Fruit fly (Drosophila melanogaster) whole organism, embryonic: ENCODE results near the gene Cyp4d1.

Experiments used
- Antp ChIP-seq: fragments of 200-800 bp; sonication (Bioruptor generic); optimal IDR thresholded peaks from 3 replicates; lab custom pipeline; 2016; ENCODE audit warnings: missing biosample characterization, missing genetic modification characterization
- CG11560 ChIP-seq: fragments of 200-800 bp; sonication (Bioruptor generic); IDR thresholded peaks from 3 replicates; pipeline ENCODE4 v1.3.6; 2022; ENCODE audit warnings: missing biosample characterization, missing genetic modification characterization
- CG11723 ChIP-seq: fragments of 200-800 bp; sonication (Bioruptor generic); optimal IDR thresholded peaks from 2 replicates; lab custom pipeline; 2017; ENCODE audit warnings: missing biosample characterization, mild to moderate bottlenecking, missing genetic modification characterization
- CG13894 ChIP-seq: fragments of 200-800 bp; sonication (Bioruptor generic); optimal IDR thresholded peaks from 3 replicates; lab custom pipeline; 2018; ENCODE audit warnings: missing biosample characterization, mild to moderate bottlenecking, missing genetic modification characterization, moderate library complexity
- CG15269 ChIP-seq: fragments of 200-800 bp; sonication (Bioruptor generic); optimal IDR thresholded peaks from 2 replicates; lab custom pipeline; 2018; ENCODE audit warnings: missing biosample characterization, mild to moderate bottlenecking, missing genetic modification characterization, moderate library complexity
- CG15514 ChIP-seq: fragments of 200-800 bp; sonication (Bioruptor generic); optimal IDR thresholded peaks from 3 replicates; lab custom pipeline; 2017; ENCODE audit warnings: missing biosample characterization, missing genetic modification characterization, mild to moderate bottlenecking, moderate library complexity, missing genetic modification reagents
- CG2120 ChIP-seq: fragments of 200-800 bp; sonication (Bioruptor generic); optimal IDR thresholded peaks from 3 replicates; lab custom pipeline; 2016; ENCODE audit warnings: missing biosample characterization, missing genetic modification characterization
- CG2199 ChIP-seq: fragments of 200-800 bp; sonication (Bioruptor generic); IDR thresholded peaks from 3 replicates; pipeline ENCODE4 v1.3.6; 2022; ENCODE audit warnings: missing biosample characterization, missing genetic modification characterization
- CG31365 ChIP-seq: fragments of 200-800 bp; sonication (Bioruptor generic); optimal IDR thresholded peaks from 2 replicates; lab custom pipeline; 2018; ENCODE audit warnings: missing biosample characterization, mild to moderate bottlenecking, missing genetic modification characterization
- CG3847 ChIP-seq: fragments of 200-800 bp; sonication (Bioruptor generic); IDR thresholded peaks from 2 replicates; pipeline ENCODE4 v1.3.6; 2022; ENCODE audit warnings: missing biosample characterization, missing genetic modification characterization
- CG3995 ChIP-seq: fragments of 200-800 bp; sonication (Bioruptor generic); optimal IDR thresholded peaks from 3 replicates; lab custom pipeline; 2016; ENCODE audit warnings: missing biosample characterization, missing genetic modification characterization
- CG4328 ChIP-seq: fragments of 200-800 bp; sonication (Bioruptor generic); optimal IDR thresholded peaks from 3 replicates; lab custom pipeline; 2017; ENCODE audit warnings: missing biosample characterization, missing genetic modification reagents, missing genetic modification characterization
- CG4424 ChIP-seq: fragments of 200-800 bp; sonication (Bioruptor generic); optimal IDR thresholded peaks from 3 replicates; lab custom pipeline; 2016; ENCODE audit warnings: missing biosample characterization, missing genetic modification characterization
- CG4707 ChIP-seq: fragments of 200-800 bp; sonication (Bioruptor generic); optimal IDR thresholded peaks from 2 replicates; lab custom pipeline; 2018; ENCODE audit warnings: missing biosample characterization, mild to moderate bottlenecking, missing genetic modification characterization, moderate library complexity
- CG4730 ChIP-seq: fragments of 200-800 bp; sonication (Bioruptor generic); IDR thresholded peaks from 2 replicates; pipeline ENCODE4 v1.3.6; 2022; ENCODE audit warnings: missing biosample characterization, missing genetic modification characterization
- CG5245 ChIP-seq: fragments of 200-800 bp; sonication (Bioruptor generic); optimal IDR thresholded peaks from 3 replicates; lab custom pipeline; 2016; ENCODE audit warnings: missing biosample characterization, missing genetic modification characterization
- CG7786 ChIP-seq: fragments of 200-800 bp; sonication (Bioruptor generic); optimal IDR thresholded peaks from 2 replicates; lab custom pipeline; 2016; ENCODE audit warnings: missing biosample characterization, missing genetic modification characterization
- CG8290 ChIP-seq, 3 experiments: fragments of 200-800 bp; sonication (Bioruptor generic); optimal IDR thresholded peaks; 2 replicates each; lab custom pipeline; 2016 to 2019; ENCODE audit warnings: missing biosample characterization in 3 of 3, missing genetic modification characterization in 3 of 3, mild to moderate bottlenecking in 2 of 3, moderate library complexity in 1 of 3
- CG9817 ChIP-seq: fragments of 200-800 bp; sonication (Bioruptor generic); optimal IDR thresholded peaks from 2 replicates; lab custom pipeline; 2018; ENCODE audit warnings: missing biosample characterization, mild to moderate bottlenecking, missing genetic modification characterization, moderate library complexity
- CTCF ChIP-seq: fragments of 200-800 bp; sonication (Bioruptor generic); optimal IDR thresholded peaks from 2 replicates; lab custom pipeline; 2017; ENCODE audit warnings: missing biosample characterization, mild to moderate bottlenecking, missing genetic modification characterization, moderate library complexity
- D ChIP-seq, 2 experiments: fragments of 200-800 bp in 1 of 2; fragments of >200 bp in 1 of 2; sonication (Bioruptor generic) in 1 of 2; optimal IDR thresholded peaks; 2 replicates in 1 of 2; 3 replicates in 1 of 2; lab custom pipeline; 2017; ENCODE audit warnings: mild to moderate bottlenecking in 1 of 2, missing biosample characterization in 1 of 2, missing genetic modification characterization in 1 of 2, missing genetic modification reagents in 1 of 2
- Hsf ChIP-seq: fragments of 200-800 bp; sonication (Bioruptor generic); optimal IDR thresholded peaks from 3 replicates; lab custom pipeline; 2016; ENCODE audit warnings: missing biosample characterization, missing genetic modification characterization
- Myb ChIP-seq: fragments of 200-800 bp; sonication (Bioruptor generic); optimal IDR thresholded peaks from 2 replicates; lab custom pipeline; 2016; ENCODE audit warnings: missing biosample characterization, missing genetic modification characterization
- Opbp ChIP-seq: fragments of 200-800 bp; sonication (Bioruptor generic); IDR thresholded peaks from 3 replicates; pipeline ENCODE4 v1.3.6; 2022; ENCODE audit warnings: missing biosample characterization, missing genetic modification characterization; ENCODE audit not compliant: partially characterized antibody
- Tbp ChIP-seq: fragments of >200 bp; optimal IDR thresholded peaks from 2 replicates; lab custom pipeline; 2018; ENCODE audit warnings: missing biosample characterization, missing genetic modification characterization
- caup ChIP-seq: fragments of 200-800 bp; sonication (Bioruptor generic); optimal IDR thresholded peaks from 3 replicates; lab custom pipeline; 2017; ENCODE audit warnings: missing biosample characterization, mild to moderate bottlenecking, missing genetic modification characterization, moderate library complexity; ENCODE audit not compliant: severe bottlenecking
- croc ChIP-seq: fragments of 200-800 bp; sonication (Bioruptor generic); conservative IDR thresholded peaks from 3 replicates; pipeline ENCODE4 v1.3.6; 2022; ENCODE audit warnings: missing biosample characterization, missing genetic modification characterization
- jumu ChIP-seq: fragments of 200-800 bp; sonication (Bioruptor generic); optimal IDR thresholded peaks from 3 replicates; lab custom pipeline; 2016; ENCODE audit warnings: missing biosample characterization, missing genetic modification characterization
- kay ChIP-seq: fragments of 200-800 bp; sonication (Bioruptor generic); optimal IDR thresholded peaks from 2 replicates; lab custom pipeline; 2016; ENCODE audit warnings: missing biosample characterization, missing genetic modification characterization
- nom ChIP-seq: fragments of 200-800 bp; sonication (Bioruptor generic); optimal IDR thresholded peaks from 2 replicates; lab custom pipeline; 2017; ENCODE audit warnings: missing biosample characterization, missing genetic modification characterization, mild to moderate bottlenecking, moderate library complexity, missing genetic modification reagents
- odd ChIP-seq: fragments of 200-800 bp; sonication (Bioruptor generic); optimal IDR thresholded peaks from 2 replicates; lab custom pipeline; 2017; ENCODE audit warnings: missing biosample characterization, mild to moderate bottlenecking, missing genetic modification characterization
- pita ChIP-seq: fragments of 200-800 bp; sonication (Bioruptor generic); optimal IDR thresholded peaks from 2 replicates; lab custom pipeline; 2017; ENCODE audit warnings: missing biosample characterization, mild to moderate bottlenecking, missing genetic modification characterization
- pros ChIP-seq: fragments of 200-800 bp; sonication (Bioruptor generic); optimal IDR thresholded peaks from 3 replicates; lab custom pipeline; 2019; ENCODE audit warnings: missing biosample characterization, mild to moderate bottlenecking, missing genetic modification characterization, moderate library complexity
- pzg ChIP-seq: fragments of 200-800 bp; sonication (Bioruptor generic); optimal IDR thresholded peaks from 3 replicates; lab custom pipeline; 2018; ENCODE audit warnings: missing biosample characterization, mild to moderate bottlenecking, missing genetic modification characterization, moderate library complexity
- sqz ChIP-seq: fragments of 200-800 bp; sonication (Bioruptor generic); optimal IDR thresholded peaks from 3 replicates; lab custom pipeline; 2018; ENCODE audit warnings: missing biosample characterization, mild to moderate bottlenecking, missing genetic modification characterization
- sr ChIP-seq: fragments of 200-800 bp; sonication (Bioruptor generic); IDR thresholded peaks from 3 replicates; pipeline ENCODE4 v1.3.6; 2022; ENCODE audit warnings: missing biosample characterization, missing genetic modification characterization
- stwl ChIP-seq: fragments of 200-800 bp; sonication (Bioruptor generic); optimal IDR thresholded peaks from 3 replicates; lab custom pipeline; 2018; ENCODE audit warnings: missing biosample characterization, mild to moderate bottlenecking, missing genetic modification characterization, moderate library complexity
- tx ChIP-seq: fragments of 200-800 bp; sonication (Bioruptor generic); optimal IDR thresholded peaks from 2 replicates; lab custom pipeline; 2016; ENCODE audit warnings: missing biosample characterization, missing genetic modification characterization
- zen2 ChIP-seq: fragments of 200-800 bp; sonication (Bioruptor generic); IDR thresholded peaks from 3 replicates; pipeline ENCODE4 v1.3.6; 2022; ENCODE audit warnings: missing biosample characterization, missing genetic modification characterization; ENCODE audit not compliant: partially characterized antibody
- zf30C ChIP-seq: fragments of 200-800 bp; sonication (Bioruptor generic); optimal IDR thresholded peaks from 3 replicates; lab custom pipeline; 2018; ENCODE audit warnings: missing biosample characterization, mild to moderate bottlenecking, missing genetic modification characterization

The Cyp4d1 gene

dm6 chrX:2121716-2122601 lies 40.0 kb downstream of the Cyp4d1 start (continued):
- TF ChIP-seq pros (GFP tag; lab: Kevin White, UChicago) = no peak
- no peak for TF ChIP-seq CG7786 (GFP tag; lab: Kevin White, UChicago)
- TF ChIP-seq CG4424 (GFP tag; lab: Kevin White, UChicago) = peak; percentile 50

- TF ChIP-seq Myb (GFP tag; lab: Kevin White, UChicago) (no peak), CG11560 (no peak), CG3847 (GFP tag; lab: Robert Waterston, UW) (no peak), CG4707 (no peak), Tbp (GFP tag; lab: Kevin White, UChicago) (peak; percentile 25), CG15269 (tag; lab: Kevin White, UChicago) (no peak), D (optimal IDR thresholded peaks at IDR 0.05; lab: Kevin White, UChicago) (no peak), D (GFP tag; optimal IDR thresholded peaks at IDR 0.05; lab: Kevin White, UChicago) (no peak), tx (GFP tag; lab: Kevin White, UChicago) (no peak), CG4328 (no peak), Hsf (GFP tag; lab: Kevin White, UChicago) (no peak), jumu (GFP tag; lab: Kevin White, UChicago) (no peak), Opbp (GFP tag; lab: Robert Waterston, UW) (no peak), CG31365 (tag; lab: Kevin White, UChicago) (peak; percentile 19), odd (GFP tag; lab: Kevin White, UChicago) (no peak), croc (no peak), CG15514 (GFP tag; lab: Kevin White, UChicago) (peak; percentile 59), CG2120 (GFP tag; lab: Kevin White, UChicago) (no peak), zf30C (GFP tag; lab: Kevin White, UChicago) (no peak), CG11723 (GFP tag; lab: Kevin White, UChicago) (no peak), Antp (GFP tag; lab: Kevin White, UChicago) (no peak), nom (GFP tag; lab: Kevin White, UChicago) (no peak), caup (no peak), pita (GFP tag; lab: Kevin White, UChicago) (peak; percentile 66), CG2199 (GFP tag; lab: Robert Waterston, UW) (0 out of 3 replicates have a peak, but pooled peaks have one; percentile 15), CG13894 (tag; lab: Kevin White, UChicago) (peak; percentile 5), zen2 (GFP tag; lab: Robert Waterston, UW) (no peak), kay (no peak), stwl (peak; percentile 33), pzg (GFP tag; lab: Kevin White, UChicago) (peak; percentile 21), sr (GFP tag; lab: Robert Waterston, UW) (no peak), CTCF (GFP tag; lab: Kevin White, UChicago) (peak; percentile 68), CG3995 (GFP tag; lab: Kevin White, UChicago) (peak; percentile 62), CG4730 (no peak), CG8290 (GFP tag; optimal IDR thresholded peaks at IDR 0.05; lab: Kevin White, UChicago) (peak; percentile 16), CG8290 (tag; optimal IDR thresholded peaks at IDR 0.05; lab: Kevin White, UChicago) (no peak), sqz (GFP tag; lab: Kevin White, UChicago) (no peak), CG5245 (GFP tag; lab: Kevin White, UChicago) (no peak), CG9817 (tag; lab: Kevin White, UChicago) (no peak)
Measured at dm6 chrX:2112660-2113059, 49.3 kb downstream of the Cyp4d1 start.
